Worm (Caenorhabditis elegans): Measurements from ENCODE around the gene C39E9.12.

C39E9.12 gene

DNA sequence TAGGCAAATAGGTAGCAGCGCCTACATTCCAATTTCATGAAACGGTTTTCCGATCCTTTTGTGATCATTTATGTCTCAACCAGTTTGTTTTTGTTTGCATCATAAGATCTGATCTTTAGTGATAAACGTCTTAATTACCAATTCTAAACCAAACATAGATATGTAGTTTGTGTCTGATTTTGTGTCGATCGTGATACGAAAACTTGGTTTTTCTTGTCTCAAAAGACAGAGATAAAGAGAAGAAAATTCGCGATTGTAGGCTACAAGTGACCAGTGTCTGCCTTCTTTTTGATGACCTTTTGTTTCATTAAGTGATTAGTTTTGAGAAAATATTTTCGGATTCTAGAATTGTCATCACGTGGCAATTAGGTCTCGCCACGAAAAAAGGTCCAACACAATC lies 13.6 kb upstream of the C39E9.12 start:
- TF ChIP-seq dve-1 (tag; optimal IDR thresholded peaks at IDR 0.05) (no peak), dmd-4 (tag; optimal IDR thresholded peaks at IDR 0.05; ENCODE audit: borderline replicate concordance) (no peak), mec-3 (tag; optimal IDR thresholded peaks at IDR 0.05; ENCODE audit: borderline replicate concordance) (no peak), pqm-1 (tag; optimal IDR thresholded peaks at IDR 0.05) (no peak), npax-4 (tag; optimal IDR thresholded peaks at IDR 0.05) (no peak), Y22D7AL.16 (tag; optimal IDR thresholded peaks at IDR 0.05) (no peak), fkh-6 (tag; optimal IDR thresholded peaks at IDR 0.05) (no peak), gmeb-2 (tag; optimal IDR thresholded peaks at IDR 0.05) (no peak), madf-2 (tag; optimal IDR thresholded peaks at IDR 0.05) (no peak), hlh-13 (GFP tag; optimal IDR thresholded peaks at IDR 0.05) (no peak), K09A11.1 (tag; optimal IDR thresholded peaks at IDR 0.05; ENCODE audit: insufficient read depth) (no peak), nfya-1 (tag; optimal IDR thresholded peaks at IDR 0.05) (no peak), K02D7.2 (tag; optimal IDR thresholded peaks at IDR 0.05) (no peak), elt-4 (tag; optimal IDR thresholded peaks at IDR 0.05) (no peak), ceh-30 (tag; optimal IDR thresholded peaks at IDR 0.05) (no peak)

DNA sequence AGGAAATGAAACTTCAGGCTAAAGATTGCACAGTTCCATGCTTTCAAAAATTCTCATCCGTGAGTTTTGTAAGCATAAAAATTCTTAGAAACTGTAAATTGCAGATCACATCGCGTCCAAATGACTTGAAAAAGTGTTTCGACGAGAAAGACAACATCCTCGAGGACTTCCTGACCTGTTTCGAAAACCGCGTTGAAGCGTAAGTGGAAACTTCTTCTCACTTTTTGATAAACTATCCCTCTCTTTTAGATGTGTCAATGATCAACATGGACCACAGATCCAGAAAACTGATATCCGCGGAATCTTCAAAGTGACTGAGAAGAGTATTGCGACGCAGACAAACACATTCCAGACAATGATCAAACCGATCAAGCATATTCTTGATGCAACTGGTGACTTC lies 12.9 kb upstream of the C39E9.12 start:
- TF ChIP-seq ceh-2 (tag; optimal IDR thresholded peaks at IDR 0.05) = no peak
- TF ChIP-seq hlh-13 (GFP tag; optimal IDR thresholded peaks at IDR 0.05) = no peak
- no peak for TF ChIP-seq fax-1 (tag; optimal IDR thresholded peaks at IDR 0.05)
- TF ChIP-seq C38D4.7 (GFP tag; optimal IDR thresholded peaks at IDR 0.05) = no peak
- no peak for TF ChIP-seq pha-4 (tag; optimal IDR thresholded peaks at IDR 0.05)
- TF ChIP-seq ttx-3 (tag; optimal IDR thresholded peaks at IDR 0.05) = no peak

DNA sequence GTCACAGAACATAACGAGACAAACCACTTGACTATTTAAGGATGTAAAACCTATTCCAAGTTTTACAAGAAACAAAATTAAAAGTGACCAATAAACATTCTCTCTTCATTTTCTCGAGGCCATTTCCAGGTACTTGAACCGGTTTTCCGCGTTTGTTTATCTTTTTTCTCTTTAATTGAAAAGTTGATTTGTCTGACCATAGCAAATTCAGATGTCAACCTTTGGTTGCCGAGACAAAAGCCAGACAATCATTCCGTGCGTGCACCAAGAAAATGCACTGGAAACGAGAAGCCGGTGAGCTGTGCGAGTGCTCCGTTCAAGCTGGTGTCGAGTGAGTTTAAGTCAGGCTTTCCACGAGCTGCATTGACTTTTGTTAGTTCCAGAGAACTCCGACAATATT lies 11.7 kb upstream of the C39E9.12 start:
- TF ChIP-seq eyg-1 (tag; optimal IDR thresholded peaks at IDR 0.05) (no peak), C08G9.2 (tag; optimal IDR thresholded peaks at IDR 0.05) (no peak), sox-2 (GFP tag; IDR thresholded peaks at IDR 0.05) (no peak), fkh-6 (tag; optimal IDR thresholded peaks at IDR 0.05) (no peak), ceh-34 (tag; optimal IDR thresholded peaks at IDR 0.05) (no peak), madf-2 (tag; optimal IDR thresholded peaks at IDR 0.05) (no peak), ceh-9 (tag; optimal IDR thresholded peaks at IDR 0.05) (no peak)

DNA sequence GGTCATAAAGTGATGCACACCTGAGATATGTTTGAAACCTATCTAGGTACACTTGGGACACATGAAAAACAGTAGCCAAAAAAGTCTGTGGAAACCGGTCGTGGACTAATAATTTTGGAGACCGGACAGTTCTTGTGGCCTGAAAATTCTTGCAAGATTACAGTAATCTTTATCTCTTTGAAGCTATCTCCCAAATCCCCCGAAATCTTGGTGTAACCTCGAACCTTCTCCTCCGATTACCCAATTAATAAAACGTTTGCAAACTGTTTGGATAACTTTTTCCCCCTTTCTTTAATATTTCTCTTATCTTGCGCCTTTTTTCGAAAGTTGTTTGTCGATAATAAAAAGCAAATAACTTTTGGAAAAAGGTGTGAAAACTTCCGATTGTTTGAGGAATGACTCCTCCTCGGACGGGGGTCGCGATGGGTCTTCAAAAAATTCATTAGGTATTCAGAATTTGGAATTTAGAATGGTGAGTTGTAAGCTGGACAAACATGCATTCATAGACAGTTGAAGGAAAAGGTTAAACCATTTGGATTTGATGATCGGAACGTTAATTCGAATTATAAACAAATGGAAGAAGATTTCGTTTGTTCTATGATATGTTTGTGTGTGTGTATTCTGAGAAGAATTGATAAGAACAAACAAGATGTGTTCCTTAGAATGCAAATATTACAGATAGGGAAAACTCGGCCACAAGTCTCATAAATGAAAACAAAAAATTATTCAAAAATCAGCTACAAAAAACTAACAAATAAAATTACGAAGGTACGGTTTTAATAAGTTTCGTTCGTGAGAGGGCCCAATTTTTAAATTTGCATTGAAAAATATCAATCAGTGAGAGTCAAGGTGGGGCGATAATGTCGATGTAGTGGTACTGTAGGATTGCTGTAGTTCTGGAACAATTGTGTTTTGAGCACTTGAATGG lies 10.7 kb upstream of the C39E9.12 start:
- TF ChIP-seq ceh-34 (tag; optimal IDR thresholded peaks at IDR 0.05) (no peak), elt-4 (tag; optimal IDR thresholded peaks at IDR 0.05) (no peak), ceh-45 (GFP tag; IDR thresholded peaks at IDR 0.05) (no peak), ama-1 (optimal IDR thresholded peaks at IDR 0.05) (no peak), gmeb-2 (tag; optimal IDR thresholded peaks at IDR 0.05) (no peak), madf-2 (tag; optimal IDR thresholded peaks at IDR 0.05) (no peak), K02D7.2 (tag; optimal IDR thresholded peaks at IDR 0.05) (no peak), Y22D7AL.16 (tag; optimal IDR thresholded peaks at IDR 0.05) (no peak), ceh-14 (tag; optimal IDR thresholded peaks at IDR 0.05) (no peak)

DNA sequence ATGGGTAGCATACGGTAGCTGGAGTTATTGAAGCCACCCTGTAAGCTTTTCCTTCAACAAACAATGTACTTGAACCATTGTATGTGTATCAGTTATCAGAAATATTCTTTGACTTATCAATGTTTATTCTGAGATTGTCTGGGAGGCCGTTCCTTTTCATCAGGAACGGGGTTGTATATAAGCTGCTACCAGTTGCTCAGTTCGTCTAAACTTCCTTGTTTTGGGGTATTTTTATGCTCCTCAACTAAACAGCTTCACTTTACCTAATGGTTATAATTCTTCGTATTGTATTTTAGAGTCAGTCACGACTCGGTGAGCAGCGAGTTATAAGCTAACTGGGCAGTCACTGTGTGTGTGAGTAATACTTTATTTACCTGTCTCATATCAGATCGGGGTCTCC lies 8.1 kb upstream of the C39E9.12 start:
- no peak for TF ChIP-seq hlh-13 (GFP tag; optimal IDR thresholded peaks at IDR 0.05)
- TF ChIP-seq unc-86 (tag; optimal IDR thresholded peaks at IDR 0.05) = no peak
- TF ChIP-seq sox-2 (GFP tag; IDR thresholded peaks at IDR 0.05) = no peak
- no peak for TF ChIP-seq F13H6.1 (tag; optimal IDR thresholded peaks at IDR 0.05)
- no peak for TF ChIP-seq ttx-3 (tag; optimal IDR thresholded peaks at IDR 0.05)
- no peak for TF ChIP-seq hlh-6 (tag; optimal IDR thresholded peaks at IDR 0.05)
- TF ChIP-seq fkh-6 (tag; optimal IDR thresholded peaks at IDR 0.05) = no peak
- no peak for TF ChIP-seq ceh-30 (tag; optimal IDR thresholded peaks at IDR 0.05)
- TF ChIP-seq ceh-18 (tag; optimal IDR thresholded peaks at IDR 0.05) = no peak
- no peak for TF ChIP-seq C08G9.2 (tag; optimal IDR thresholded peaks at IDR 0.05)

All from whole organism, late embryonic.